Worm (Caenorhabditis elegans) whole organism, early embryonic: ENCODE measurements around the gene B0524.5.

Experiments used
- B0310.2 ChIP-seq: sonication (generic microtip); optimal IDR thresholded peaks from 2 replicates; lab custom pipeline; 2016; ENCODE audit warnings: mild to moderate bottlenecking, missing genetic modification characterization, missing compliant biosample characterization
- aly-1 ChIP-seq: sonication (generic microtip); optimal IDR thresholded peaks from 2 replicates; lab custom pipeline; 2016; ENCODE audit warnings: missing genetic modification characterization, missing compliant biosample characterization
- ama-1 ChIP-seq: fragments of 150-350 bp; optimal IDR thresholded peaks from 2 replicates; lab custom pipeline; 2014
- ceh-13 ChIP-seq: fragments of 200-800 bp; sonication (Bioruptor generic); optimal IDR thresholded peaks from 2 replicates; lab custom pipeline; 2018; ENCODE audit warnings: mild to moderate bottlenecking, missing genetic modification characterization, missing compliant biosample characterization
- ceh-36 ChIP-seq: sonication (generic microtip); optimal IDR thresholded peaks from 2 replicates; lab custom pipeline; 2016; ENCODE audit warnings: missing genetic modification characterization, inconsistent platforms, missing compliant biosample characterization
- flt-1 ChIP-seq: fragments of 200-800 bp; sonication (Bioruptor generic); IDR thresholded peaks from 2 replicates; pipeline ENCODE4 v1.3.6; 2022; ENCODE audit warnings: missing genetic modification characterization, missing compliant biosample characterization
- hmbx-1 ChIP-seq: sonication (generic microtip); optimal IDR thresholded peaks from 2 replicates; lab custom pipeline; 2016; ENCODE audit warnings: mild to moderate bottlenecking, missing genetic modification characterization, missing compliant biosample characterization
- hnd-1 ChIP-seq: sonication (generic microtip); optimal IDR thresholded peaks from 2 replicates; lab custom pipeline; 2016; ENCODE audit warnings: missing genetic modification characterization, missing compliant biosample characterization
- pes-1 ChIP-seq: fragments of 200-800 bp; sonication (Bioruptor generic); IDR thresholded peaks from 2 replicates; pipeline ENCODE4 v1.3.6; 2022; ENCODE audit warnings: missing genetic modification reagents, missing genetic modification characterization, missing compliant biosample characterization
- scrt-1 ChIP-seq: fragments of 200-800 bp; sonication (Bioruptor generic); IDR thresholded peaks from 2 replicates; pipeline ENCODE4 v1.3.6; 2022; ENCODE audit warnings: missing genetic modification characterization, missing compliant biosample characterization
- sea-1 ChIP-seq: fragments of 200-800 bp; sonication (Bioruptor generic); conservative IDR thresholded peaks from 2 replicates; pipeline ENCODE4 v1.3.6; 2022; ENCODE audit warnings: missing genetic modification characterization, missing compliant biosample characterization
- tbx-11 ChIP-seq: fragments of 200-800 bp; sonication (Bioruptor generic); IDR thresholded peaks from 2 replicates; pipeline ENCODE4 v1.3.6; 2022; ENCODE audit warnings: missing genetic modification characterization, missing compliant biosample characterization
- tbx-37 ChIP-seq: fragments of 200-800 bp; sonication (Bioruptor generic); conservative IDR thresholded peaks from 2 replicates; pipeline ENCODE4 v1.3.6; 2022; ENCODE audit warnings: missing genetic modification reagents, missing genetic modification characterization, missing compliant biosample characterization
- tra-4 ChIP-seq: sonication (generic microtip); optimal IDR thresholded peaks from 2 replicates; lab custom pipeline; 2017; ENCODE audit warnings: missing genetic modification characterization, missing compliant biosample characterization

DNA sequence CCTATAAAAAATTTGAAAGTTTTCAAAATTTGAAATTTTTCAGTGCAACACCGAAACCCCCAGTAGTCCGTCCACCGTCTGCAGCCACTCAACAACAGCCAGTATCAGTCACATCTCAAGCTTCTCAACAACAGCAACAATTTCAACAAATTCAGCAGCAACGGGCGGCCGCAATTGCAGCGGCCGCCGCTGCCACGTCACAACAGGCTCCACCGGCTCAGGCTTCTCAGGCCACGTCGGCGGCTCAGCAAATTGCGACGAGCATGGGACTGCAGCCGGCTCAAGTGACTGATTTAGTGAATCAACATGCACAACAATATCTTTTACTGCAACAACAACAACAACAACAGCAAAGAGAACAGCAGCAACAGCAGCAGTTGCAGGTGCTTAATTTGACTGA is 40.5 kb upstream of the B0524.5 start:
- TF ChIP-seq ama-1 (lab: Kevin White, UChicago) (no peak), scrt-1 (GFP tag; lab: Robert Waterston, UW) (no peak), tbx-11 (no peak), ceh-13 (GFP tag; lab: Kevin White, UChicago) (no peak), aly-1 (tag; lab: Kevin White, UChicago) (no peak), sea-1 (GFP tag; lab: Robert Waterston, UW) (no peak), flt-1 (no peak), tbx-37 (GFP tag; lab: Robert Waterston, UW) (no peak), hnd-1 (no peak), B0310.2 (no peak), hmbx-1 (tag; lab: Kevin White, UChicago) (no peak), pes-1 (GFP tag; lab: Robert Waterston, UW) (no peak), tra-4 (tag; lab: Kevin White, UChicago) (no peak), ceh-36 (no peak)
